Worm (Caenorhabditis elegans) whole organism, early embryonic: ENCODE data around the gene F59A1.18.

Source experiments
- B0310.2 ChIP-seq: sonication (generic microtip); optimal IDR thresholded peaks from 2 replicates; lab custom pipeline; 2016; ENCODE audit warnings: mild to moderate bottlenecking, missing genetic modification characterization, missing compliant biosample characterization
- F13C5.2 ChIP-seq: sonication (generic microtip); optimal IDR thresholded peaks from 2 replicates; lab custom pipeline; 2017; ENCODE audit warnings: mild to moderate bottlenecking, missing genetic modification characterization, inconsistent platforms, missing compliant biosample characterization
- aly-1 ChIP-seq: sonication (generic microtip); optimal IDR thresholded peaks from 2 replicates; lab custom pipeline; 2016; ENCODE audit warnings: missing genetic modification characterization, missing compliant biosample characterization
- ama-1 ChIP-seq: fragments of 150-350 bp; optimal IDR thresholded peaks from 2 replicates; lab custom pipeline; 2014
- ceh-13 ChIP-seq: fragments of 200-800 bp; sonication (Bioruptor generic); optimal IDR thresholded peaks from 2 replicates; lab custom pipeline; 2018; ENCODE audit warnings: mild to moderate bottlenecking, missing genetic modification characterization, missing compliant biosample characterization
- ceh-36 ChIP-seq: sonication (generic microtip); optimal IDR thresholded peaks from 2 replicates; lab custom pipeline; 2016; ENCODE audit warnings: missing genetic modification characterization, inconsistent platforms, missing compliant biosample characterization
- ets-7 ChIP-seq: sonication (generic microtip); optimal IDR thresholded peaks from 2 replicates; lab custom pipeline; 2016; ENCODE audit warnings: missing genotype, missing genetic modification characterization, missing compliant biosample characterization
- flt-1 ChIP-seq: fragments of 200-800 bp; sonication (Bioruptor generic); IDR thresholded peaks from 2 replicates; pipeline ENCODE4 v1.3.6; 2022; ENCODE audit warnings: missing genetic modification characterization, missing compliant biosample characterization
- hmbx-1 ChIP-seq: sonication (generic microtip); optimal IDR thresholded peaks from 2 replicates; lab custom pipeline; 2016; ENCODE audit warnings: mild to moderate bottlenecking, missing genetic modification characterization, missing compliant biosample characterization
- hmg-4 ChIP-seq: fragments of 200-800 bp; sonication (Bioruptor generic); optimal IDR thresholded peaks from 2 replicates; lab custom pipeline; 2018; ENCODE audit warnings: mild to moderate bottlenecking, missing genetic modification characterization, missing compliant biosample characterization
- hnd-1 ChIP-seq: sonication (generic microtip); optimal IDR thresholded peaks from 2 replicates; lab custom pipeline; 2016; ENCODE audit warnings: missing genetic modification characterization, missing compliant biosample characterization
- pes-1 ChIP-seq: fragments of 200-800 bp; sonication (Bioruptor generic); IDR thresholded peaks from 2 replicates; pipeline ENCODE4 v1.3.6; 2022; ENCODE audit warnings: missing genetic modification reagents, missing genetic modification characterization, missing compliant biosample characterization
- scrt-1 ChIP-seq: fragments of 200-800 bp; sonication (Bioruptor generic); IDR thresholded peaks from 2 replicates; pipeline ENCODE4 v1.3.6; 2022; ENCODE audit warnings: missing genetic modification characterization, missing compliant biosample characterization
- sea-1 ChIP-seq: fragments of 200-800 bp; sonication (Bioruptor generic); conservative IDR thresholded peaks from 2 replicates; pipeline ENCODE4 v1.3.6; 2022; ENCODE audit warnings: missing genetic modification characterization, missing compliant biosample characterization
- tbx-11 ChIP-seq: fragments of 200-800 bp; sonication (Bioruptor generic); IDR thresholded peaks from 2 replicates; pipeline ENCODE4 v1.3.6; 2022; ENCODE audit warnings: missing genetic modification characterization, missing compliant biosample characterization
- tbx-37 ChIP-seq: fragments of 200-800 bp; sonication (Bioruptor generic); conservative IDR thresholded peaks from 2 replicates; pipeline ENCODE4 v1.3.6; 2022; ENCODE audit warnings: missing genetic modification reagents, missing genetic modification characterization, missing compliant biosample characterization
- tra-4 ChIP-seq: sonication (generic microtip); optimal IDR thresholded peaks from 2 replicates; lab custom pipeline; 2017; ENCODE audit warnings: missing genetic modification characterization, missing compliant biosample characterization

F59A1.18 gene

ce11 chrV:17699659-17700058 lies 12.9 kb upstream of the F59A1.18 start, which contains the start of gene Y26G10.6:
Gene Y26G10.6 (plus strand): TSS chrV:17699959.
- TF ChIP-seq ceh-36 (tag; lab: Kevin White, UChicago) (no peak), tbx-37 (GFP tag; lab: Robert Waterston, UW) (no peak), hnd-1 (tag; lab: Kevin White, UChicago) (no peak), tra-4 (tag; lab: Kevin White, UChicago) (no peak), sea-1 (GFP tag; lab: Robert Waterston, UW) (no peak), pes-1 (no peak)

ce11 chrV:17699097-17699496 lies 12.3 kb upstream of the F59A1.18 start, which contains the start of gene Y26G10.4:
Gene Y26G10.4 (minus strand): TSS chrV:17699197.
- TF ChIP-seq scrt-1 (GFP tag; lab: Robert Waterston, UW), result no peak
- TF ChIP-seq ets-7, result no peak
- TF ChIP-seq F13C5.2 (tag; lab: Kevin White, UChicago), result no peak
- TF ChIP-seq tbx-37 (GFP tag; lab: Robert Waterston, UW), result no peak
- no peak for TF ChIP-seq ceh-36 (tag; lab: Kevin White, UChicago)
- TF ChIP-seq flt-1 (GFP tag; lab: Robert Waterston, UW), result no peak
- TF ChIP-seq tra-4 (tag; lab: Kevin White, UChicago), result no peak
- no peak for TF ChIP-seq aly-1 (tag; lab: Kevin White, UChicago)
- no peak for TF ChIP-seq pes-1
- TF ChIP-seq B0310.2 (tag; lab: Kevin White, UChicago), result no peak
- no peak for TF ChIP-seq ama-1 (lab: Kevin White, UChicago)
- TF ChIP-seq hmg-4, result no peak
- TF ChIP-seq hmbx-1 (tag; lab: Kevin White, UChicago), result no peak
- TF ChIP-seq sea-1 (GFP tag; lab: Robert Waterston, UW), result no peak
- TF ChIP-seq hnd-1 (tag; lab: Kevin White, UChicago), result no peak
- no peak for TF ChIP-seq tbx-11 (GFP tag; lab: Robert Waterston, UW)
- TF ChIP-seq ceh-13, result no peak

ce11 chrV:17696753-17697152 lies 10.0 kb upstream of the F59A1.18 start, which contains the start of gene spp-29:
Gene spp-29 (minus strand): TSS chrV:17696853.
- no peak for TF ChIP-seq ceh-13
- no peak for TF ChIP-seq hmg-4

ce11 chrV:17695802-17696201 lies 9.1 kb upstream of the F59A1.18 start, which contains the start of gene Y26G10.1:
Gene Y26G10.1 (minus strand): TSS chrV:17695902.
- no peak for TF ChIP-seq sea-1 (GFP tag; lab: Robert Waterston, UW)
- no peak for TF ChIP-seq B0310.2 (tag; lab: Kevin White, UChicago)
- no peak for TF ChIP-seq ceh-13
- TF ChIP-seq hmbx-1 (tag; lab: Kevin White, UChicago), result no peak
- no peak for TF ChIP-seq aly-1 (tag; lab: Kevin White, UChicago)
- TF ChIP-seq hnd-1 (tag; lab: Kevin White, UChicago), result no peak
- TF ChIP-seq ama-1 (lab: Kevin White, UChicago), result no peak
- TF ChIP-seq ets-7, result no peak
- TF ChIP-seq tra-4 (tag; lab: Kevin White, UChicago), result no peak
- TF ChIP-seq tbx-37 (GFP tag; lab: Robert Waterston, UW), result no peak
- TF ChIP-seq tbx-11 (GFP tag; lab: Robert Waterston, UW), result no peak
- no peak for TF ChIP-seq ceh-36 (tag; lab: Kevin White, UChicago)
- TF ChIP-seq hmg-4, result no peak
- TF ChIP-seq scrt-1 (GFP tag; lab: Robert Waterston, UW), result no peak
- no peak for TF ChIP-seq flt-1 (GFP tag; lab: Robert Waterston, UW)

- TF ChIP-seq hmg-4 (no peak), flt-1 (GFP tag; lab: Robert Waterston, UW) (no peak), ceh-13 (no peak), F13C5.2 (tag; lab: Kevin White, UChicago) (no peak), ets-7 (no peak), tbx-37 (GFP tag; lab: Robert Waterston, UW) (no peak), hnd-1 (tag; lab: Kevin White, UChicago) (no peak), scrt-1 (GFP tag; lab: Robert Waterston, UW) (no peak)
These were observed 7.5 kb upstream of the F59A1.18 start for ce11 chrV:17694260-17694659.

- TF ChIP-seq ceh-36 (tag; lab: Kevin White, UChicago) (no peak), flt-1 (GFP tag; lab: Robert Waterston, UW) (no peak), sea-1 (GFP tag; lab: Robert Waterston, UW) (no peak), hmbx-1 (tag; lab: Kevin White, UChicago) (no peak), B0310.2 (tag; lab: Kevin White, UChicago) (no peak), ama-1 (lab: Kevin White, UChicago) (no peak), ets-7 (no peak), ceh-13 (no peak), hnd-1 (tag; lab: Kevin White, UChicago) (no peak), tbx-37 (GFP tag; lab: Robert Waterston, UW) (no peak), pes-1 (no peak), F13C5.2 (tag; lab: Kevin White, UChicago) (no peak), tra-4 (tag; lab: Kevin White, UChicago) (no peak), tbx-11 (GFP tag; lab: Robert Waterston, UW) (no peak), hmg-4 (no peak), scrt-1 (GFP tag; lab: Robert Waterston, UW) (no peak)
These were observed 4.2 kb upstream of the F59A1.18 start, which contains the start of gene F59A1.13 for ce11 chrV:17690922-17691321. Gene F59A1.13 (minus strand): TSS chrV:17691022.

ce11 chrV:17684857-17685256 lies 1.9 kb downstream of the F59A1.18 start, which contains the start of the genes F59A1.16 and F59A1.6:
Gene F59A1.16 (minus strand): TSS chrV:17684957.
Gene F59A1.6 (plus strand): TSS chrV:17685141.
- TF ChIP-seq flt-1 (GFP tag; lab: Robert Waterston, UW), result no peak
- TF ChIP-seq ama-1 (lab: Kevin White, UChicago), result no peak
- no peak for TF ChIP-seq tra-4 (tag; lab: Kevin White, UChicago)
- TF ChIP-seq sea-1 (GFP tag; lab: Robert Waterston, UW), result no peak
- no peak for TF ChIP-seq F13C5.2 (tag; lab: Kevin White, UChicago)
- no peak for TF ChIP-seq hnd-1 (tag; lab: Kevin White, UChicago)
- TF ChIP-seq B0310.2 (tag; lab: Kevin White, UChicago), result no peak
- TF ChIP-seq scrt-1 (GFP tag; lab: Robert Waterston, UW), result no peak
- no peak for TF ChIP-seq tbx-11 (GFP tag; lab: Robert Waterston, UW)
- no peak for TF ChIP-seq aly-1 (tag; lab: Kevin White, UChicago)
- no peak for TF ChIP-seq hmg-4
- no peak for TF ChIP-seq pes-1
- TF ChIP-seq ets-7, result no peak
- TF ChIP-seq hmbx-1 (tag; lab: Kevin White, UChicago), result no peak
- TF ChIP-seq ceh-13, result no peak
- no peak for TF ChIP-seq ceh-36 (tag; lab: Kevin White, UChicago)
